Worm (Caenorhabditis elegans) whole organism, early embryonic: ENCODE results near the gene C01G10.4.

Source experiments
- ceh-13 ChIP-seq: fragments of 200-800 bp; sonication (Bioruptor generic); optimal IDR thresholded peaks from 2 replicates; lab custom pipeline; 2018; ENCODE audit warnings: mild to moderate bottlenecking, missing genetic modification characterization, missing compliant biosample characterization
- hmbx-1 ChIP-seq: sonication (generic microtip); optimal IDR thresholded peaks from 2 replicates; lab custom pipeline; 2016; ENCODE audit warnings: mild to moderate bottlenecking, missing genetic modification characterization, missing compliant biosample characterization
- hmg-4 ChIP-seq: fragments of 200-800 bp; sonication (Bioruptor generic); optimal IDR thresholded peaks from 2 replicates; lab custom pipeline; 2018; ENCODE audit warnings: mild to moderate bottlenecking, missing genetic modification characterization, missing compliant biosample characterization
- hnd-1 ChIP-seq: sonication (generic microtip); optimal IDR thresholded peaks from 2 replicates; lab custom pipeline; 2016; ENCODE audit warnings: missing genetic modification characterization, missing compliant biosample characterization
- pes-1 ChIP-seq: fragments of 200-800 bp; sonication (Bioruptor generic); IDR thresholded peaks from 2 replicates; pipeline ENCODE4 v1.3.6; 2022; ENCODE audit warnings: missing genetic modification reagents, missing genetic modification characterization, missing compliant biosample characterization
- sea-1 ChIP-seq: fragments of 200-800 bp; sonication (Bioruptor generic); conservative IDR thresholded peaks from 2 replicates; pipeline ENCODE4 v1.3.6; 2022; ENCODE audit warnings: missing genetic modification characterization, missing compliant biosample characterization
- tbx-37 ChIP-seq: fragments of 200-800 bp; sonication (Bioruptor generic); conservative IDR thresholded peaks from 2 replicates; pipeline ENCODE4 v1.3.6; 2022; ENCODE audit warnings: missing genetic modification reagents, missing genetic modification characterization, missing compliant biosample characterization

- TF ChIP-seq ceh-13 (GFP tag; lab: Kevin White, UChicago) (no peak), pes-1 (GFP tag; lab: Robert Waterston, UW) (no peak), hmbx-1 (tag; lab: Kevin White, UChicago) (no peak), hnd-1 (no peak), tbx-37 (GFP tag; lab: Robert Waterston, UW) (no peak), hmg-4 (GFP tag; lab: Kevin White, UChicago) (no peak), sea-1 (no peak)
Observed at ce11 chrV:15058965-15059364, 30.6 kb upstream of the C01G10.4 start.
